In the genomic region with DNA sequence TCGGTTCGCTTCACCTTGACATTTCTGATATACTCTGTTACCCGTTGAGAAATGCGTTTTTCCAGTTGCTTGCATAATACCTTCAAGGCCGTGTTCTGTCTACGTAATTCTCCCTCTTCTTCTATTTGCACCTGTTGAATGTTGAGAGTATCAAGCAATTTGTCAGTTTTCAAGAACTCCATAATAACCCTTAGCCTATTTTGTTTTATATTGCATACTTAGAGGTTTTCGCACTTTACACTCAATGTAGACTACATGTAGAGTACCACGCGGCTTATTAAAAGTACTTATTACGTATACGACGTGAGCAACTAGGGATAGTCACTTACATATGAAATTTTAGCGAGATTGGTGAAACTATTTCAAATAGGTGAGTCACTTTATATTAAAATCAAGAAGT, we compare ENCODE assay signal across 1 fruit fly cellular context.
TF ChIP-seq lines count a peak whose summit lies in the region.

No protein-coding gene starts in this region.

TF ChIP-seq in whole organism, embryonic, 481 proteins besides CTCF, POLR2A, EP300 and RAD21 (continued from another document):
- TF ChIP-seq CG10209 (GFP tag; optimal IDR thresholded peaks at IDR 0.05; lab: Kevin White, UChicago) (no peak), p53 (GFP tag; optimal IDR thresholded peaks at IDR 0.05; lab: Kevin White, UChicago) (no peak), ftz-f1 (GFP tag; optimal IDR thresholded peaks at IDR 0.05; lab: Kevin White, UChicago) (peak; percentile 50), bbx (GFP tag; IDR thresholded peaks at IDR 0.05; lab: Robert Waterston, UW; ENCODE audit: partially characterized antibody) (peak; percentile 41; the same call in 1 of the 2 replicates), CG9437 (GFP tag; optimal IDR thresholded peaks at IDR 0.05; lab: Kevin White, UChicago) (peak; percentile 97), Awh (GFP tag; IDR thresholded peaks at IDR 0.05; lab: Robert Waterston, UW) (no peak), ac (GFP tag; optimal IDR thresholded peaks at IDR 0.05; lab: Kevin White, UChicago) (no peak), CG12769 (tag; optimal IDR thresholded peaks at IDR 0.05; lab: Kevin White, UChicago) (peak; percentile 23), cas (GFP tag; IDR thresholded peaks at IDR 0.05; lab: Robert Waterston, UW) (no peak), CG2199 (GFP tag; IDR thresholded peaks at IDR 0.05; lab: Robert Waterston, UW) (peak; percentile 91), sr (GFP tag; IDR thresholded peaks at IDR 0.05; lab: Robert Waterston, UW) (no peak), CG11247 (GFP tag; IDR thresholded peaks at IDR 0.05; lab: Robert Waterston, UW) (peak; percentile 22; the same call in 1 of the 2 replicates), CG7928 (GFP tag; optimal IDR thresholded peaks at IDR 0.05; lab: Kevin White, UChicago) (no peak), HmgZ (tag; optimal IDR thresholded peaks at IDR 0.05; lab: Kevin White, UChicago) (peak; percentile 48), zen2 (GFP tag; IDR thresholded peaks at IDR 0.05; lab: Robert Waterston, UW; ENCODE audit: partially characterized antibody) (no peak), D19A (tag; optimal IDR thresholded peaks at IDR 0.05; lab: Kevin White, UChicago) (peak; percentile 65), hth (optimal IDR thresholded peaks at IDR 0.05; lab: Kevin White, UChicago) (no peak), Hmr (GFP tag; optimal IDR thresholded peaks at IDR 0.05; lab: Kevin White, UChicago) (no peak), pho (GFP tag; optimal IDR thresholded peaks at IDR 0.05; lab: Kevin White, UChicago) (peak; percentile 10), Meics (GFP tag; optimal IDR thresholded peaks at IDR 0.05; lab: Kevin White, UChicago) (no peak), Med (GFP tag; lab: Kevin White, UChicago) (peak; percentile 77), Blimp-1 (GFP tag; optimal IDR thresholded peaks at IDR 0.05; lab: Kevin White, UChicago) (no peak), hbn (GFP tag; IDR thresholded peaks at IDR 0.05; lab: Robert Waterston, UW; ENCODE audit: partially characterized antibody) (no peak), Ets65A (GFP tag; lab: Kevin White, UChicago) (no peak), bcd (GFP tag; optimal IDR thresholded peaks at IDR 0.05; lab: Kevin White, UChicago) (no peak), unpg (GFP tag; optimal IDR thresholded peaks at IDR 0.05; lab: Kevin White, UChicago) (no peak), knrl (GFP tag; IDR thresholded peaks at IDR 0.05; lab: Robert Waterston, UW; ENCODE audit: partially characterized antibody) (0 out of 3 replicates have a peak, but pooled peaks have one; percentile 33), CG17361 (GFP tag; IDR thresholded peaks at IDR 0.05; lab: Robert Waterston, UW) (no peak), CG32532 (GFP tag; IDR thresholded peaks at IDR 0.05; lab: Robert Waterston, UW) (no peak), Opbp (GFP tag; IDR thresholded peaks at IDR 0.05; lab: Robert Waterston, UW; ENCODE audit: partially characterized antibody) (peak; percentile 63; the same call in 2 of the 3 replicates), CG33213 (GFP tag; optimal IDR thresholded peaks at IDR 0.05; lab: Kevin White, UChicago) (no peak), Pdp1 (GFP tag; optimal IDR thresholded peaks at IDR 0.05; lab: Kevin White, UChicago) (peak in 1 of 2 experiments; percentile 90), Atf-2 (GFP tag; optimal IDR thresholded peaks at IDR 0.05; lab: Kevin White, UChicago) (no peak), CG3281 (GFP tag; optimal IDR thresholded peaks at IDR 0.05; lab: Kevin White, UChicago) (no peak), gro (GFP tag; optimal IDR thresholded peaks at IDR 0.05; lab: Kevin White, UChicago) (no peak), exex (tag; optimal IDR thresholded peaks at IDR 0.05; lab: Kevin White, UChicago) (peak; percentile 16), Bgb (GFP tag; IDR thresholded peaks at IDR 0.05; lab: Robert Waterston, UW; ENCODE audit: partially characterized antibody) (peak; percentile 55), CG15011 (GFP tag; optimal IDR thresholded peaks at IDR 0.05; lab: Kevin White, UChicago) (no peak), CG17385 (GFP tag; optimal IDR thresholded peaks at IDR 0.05; lab: Kevin White, UChicago) (peak; percentile 15), CG16779 (GFP tag; IDR thresholded peaks at IDR 0.05; lab: Robert Waterston, UW) (no peak), Vsx1 (GFP tag; optimal IDR thresholded peaks at IDR 0.05; lab: Kevin White, UChicago) (peak; percentile 27), CG7372 (GFP tag; IDR thresholded peaks at IDR 0.05; lab: Robert Waterston, UW) (peak; percentile 51; the same call in 1 of the 2 replicates), CG2129 (GFP tag; IDR thresholded peaks at IDR 0.05; lab: Robert Waterston, UW; ENCODE audit: partially characterized antibody) (no peak), vnd (GFP tag; IDR thresholded peaks at IDR 0.05; lab: Robert Waterston, UW; ENCODE audit: partially characterized antibody) (0 out of 3 replicates have a peak, but pooled peaks have one; percentile 24), lov (optimal IDR thresholded peaks at IDR 0.05; lab: Kevin White, UChicago) (no peak), lov (GFP tag; IDR thresholded peaks at IDR 0.05; lab: Robert Waterston, UW) (no peak), sens (GFP tag; lab: Kevin White, UChicago) (peak; percentile 43), CG7987 (GFP tag; optimal IDR thresholded peaks at IDR 0.05; lab: Kevin White, UChicago) (peak; percentile 32), CG10979 (tag; optimal IDR thresholded peaks at IDR 0.05; lab: Kevin White, UChicago) (peak; percentile 37), CG8290 (GFP tag; optimal IDR thresholded peaks at IDR 0.05; lab: Kevin White, UChicago) (peak; percentile 49), CG8290 (tag; optimal IDR thresholded peaks at IDR 0.05; lab: Kevin White, UChicago) (peak; percentile 1 to 19), wdn (GFP tag; IDR thresholded peaks at IDR 0.05; lab: Robert Waterston, UW) (no peak), CG12942 (GFP tag; optimal IDR thresholded peaks at IDR 0.05; lab: Kevin White, UChicago) (no peak)
TF ChIP-seq in whole organism, embryonic: peak in this region for 26.
